Comparison of ENCODE assay signal across 1 fruit fly cellular context in genomic region chr3L:15031773-15032172, dm6.
TF ChIP-seq lines count a peak whose summit lies in the region.

No protein-coding gene starts in this region.

TF ChIP-seq in whole organism, embryonic, 481 proteins besides CTCF, POLR2A, EP300 and RAD21 (continued from another document):
- no peak for TF ChIP-seq disco-r (GFP tag; optimal IDR thresholded peaks at IDR 0.05; lab: Kevin White, UChicago)
- TF ChIP-seq run (tag; optimal IDR thresholded peaks at IDR 0.05; lab: Kevin White, UChicago) = no peak
- TF ChIP-seq cas (GFP tag; IDR thresholded peaks at IDR 0.05; lab: Robert Waterston, UW) = no peak
- TF ChIP-seq sisA (GFP tag; IDR thresholded peaks at IDR 0.05; lab: Robert Waterston, UW) = no peak
- no peak for TF ChIP-seq CG2678 (tag; optimal IDR thresholded peaks at IDR 0.05; lab: Kevin White, UChicago)
- peak; percentile 55 for TF ChIP-seq scrt (GFP tag; optimal IDR thresholded peaks at IDR 0.05; lab: Kevin White, UChicago)
- TF ChIP-seq twi (tag; optimal IDR thresholded peaks at IDR 0.05; lab: Kevin White, UChicago) = peak; percentile 68
- TF ChIP-seq ERR (GFP tag; optimal IDR thresholded peaks at IDR 0.05; lab: Kevin White, UChicago) = no peak
- no peak for TF ChIP-seq H2.0 (GFP tag; IDR thresholded peaks at IDR 0.05; lab: Robert Waterston, UW)
- TF ChIP-seq Hey (tag; optimal IDR thresholded peaks at IDR 0.05; lab: Kevin White, UChicago) = peak; percentile 17
- no peak for TF ChIP-seq tup (GFP tag; optimal IDR thresholded peaks at IDR 0.05; lab: Kevin White, UChicago)
- TF ChIP-seq az2 (GFP tag; optimal IDR thresholded peaks at IDR 0.05; lab: Kevin White, UChicago) = no peak
- TF ChIP-seq nau (GFP tag; optimal IDR thresholded peaks at IDR 0.05; lab: Kevin White, UChicago) = no peak
- TF ChIP-seq Gug (GFP tag; IDR thresholded peaks at IDR 0.05; lab: Robert Waterston, UW) = no peak
- no peak for TF ChIP-seq corto (GFP tag; optimal IDR thresholded peaks at IDR 0.05; lab: Kevin White, UChicago)
- TF ChIP-seq CG10462 (GFP tag; optimal IDR thresholded peaks at IDR 0.05; lab: Kevin White, UChicago) = no peak
- no peak for TF ChIP-seq CG17829 (tag; optimal IDR thresholded peaks at IDR 0.05; lab: Kevin White, UChicago)
- TF ChIP-seq CG32532 (GFP tag; IDR thresholded peaks at IDR 0.05; lab: Robert Waterston, UW) = no peak
- no peak for TF ChIP-seq CG14014 (GFP tag; IDR thresholded peaks at IDR 0.05; lab: Robert Waterston, UW)
- TF ChIP-seq phol (tag; optimal IDR thresholded peaks at IDR 0.05; lab: Kevin White, UChicago) = peak; percentile 13
- TF ChIP-seq CG14965 (GFP tag; optimal IDR thresholded peaks at IDR 0.05; lab: Kevin White, UChicago; ENCODE audit: borderline replicate concordance) = no peak
- TF ChIP-seq Gsc (GFP tag; IDR thresholded peaks at IDR 0.05; lab: Robert Waterston, UW) = no peak
- no peak for TF ChIP-seq CG14050 (GFP tag; IDR thresholded peaks at IDR 0.05; lab: Robert Waterston, UW)
- no peak for TF ChIP-seq CG7987 (GFP tag; optimal IDR thresholded peaks at IDR 0.05; lab: Kevin White, UChicago)
- peak; percentile 74 for TF ChIP-seq Nf-YB (GFP tag; optimal IDR thresholded peaks at IDR 0.05; lab: Kevin White, UChicago)
- no peak for TF ChIP-seq ato (GFP tag; IDR thresholded peaks at IDR 0.05; lab: Robert Waterston, UW; ENCODE audit: partially characterized antibody)
- no peak for TF ChIP-seq MBD-R2 (GFP tag; IDR thresholded peaks at IDR 0.05; lab: Robert Waterston, UW)
- no peak for TF ChIP-seq pan (optimal IDR thresholded peaks at IDR 0.05; lab: Kevin White, UChicago)
- no peak for TF ChIP-seq pan (GFP tag; optimal IDR thresholded peaks at IDR 0.05 in 1 of 2, IDR thresholded peaks at IDR 0.05 in 1 of 2)
- no peak for TF ChIP-seq cwo (GFP tag; optimal IDR thresholded peaks at IDR 0.05; lab: Kevin White, UChicago)
- no peak for TF ChIP-seq BtbVII (GFP tag; optimal IDR thresholded peaks at IDR 0.05; lab: Kevin White, UChicago)
- peak; percentile 64 for TF ChIP-seq cg (GFP tag; optimal IDR thresholded peaks at IDR 0.05; lab: Kevin White, UChicago)
- TF ChIP-seq abd-A (tag; optimal IDR thresholded peaks at IDR 0.05; lab: Kevin White, UChicago) = peak; percentile 39
- peak; percentile 41 for TF ChIP-seq CG5180 (GFP tag; optimal IDR thresholded peaks at IDR 0.05; lab: Kevin White, UChicago)
- no peak for TF ChIP-seq CG8281 (tag; optimal IDR thresholded peaks at IDR 0.05; lab: Kevin White, UChicago)
- TF ChIP-seq jing (GFP tag; optimal IDR thresholded peaks at IDR 0.05; lab: Kevin White, UChicago) = no peak
- TF ChIP-seq Atf3 (GFP tag; optimal IDR thresholded peaks at IDR 0.05; lab: Kevin White, UChicago) = no peak
- TF ChIP-seq ab (GFP tag; optimal IDR thresholded peaks at IDR 0.05; lab: Kevin White, UChicago) = no peak
- TF ChIP-seq CG7357 (GFP tag; IDR thresholded peaks at IDR 0.05; lab: Robert Waterston, UW) = no peak
- no peak for TF ChIP-seq CG15011 (GFP tag; optimal IDR thresholded peaks at IDR 0.05; lab: Kevin White, UChicago)
- TF ChIP-seq bowl (GFP tag; IDR thresholded peaks at IDR 0.05; lab: Robert Waterston, UW) = no peak
- TF ChIP-seq ATbp (GFP tag; optimal IDR thresholded peaks at IDR 0.05; lab: Kevin White, UChicago) = no peak
- no peak for TF ChIP-seq crp (GFP tag; optimal IDR thresholded peaks at IDR 0.05; lab: Kevin White, UChicago)
- no peak for TF ChIP-seq psq (GFP tag; optimal IDR thresholded peaks at IDR 0.05; lab: Kevin White, UChicago)
- no peak for TF ChIP-seq Usf (GFP tag; optimal IDR thresholded peaks at IDR 0.05; lab: Kevin White, UChicago)
- TF ChIP-seq Antp (GFP tag; optimal IDR thresholded peaks at IDR 0.05; lab: Kevin White, UChicago) = no peak
- no peak for TF ChIP-seq CG8765 (GFP tag; IDR thresholded peaks at IDR 0.05; lab: Robert Waterston, UW)
- no peak for TF ChIP-seq CG18619 (GFP tag; optimal IDR thresholded peaks at IDR 0.05; lab: Kevin White, UChicago)
- no peak for TF ChIP-seq CG10959 (GFP tag; IDR thresholded peaks at IDR 0.05; lab: Robert Waterston, UW)
TF ChIP-seq in whole organism, embryonic: peak in this region for 11.
